Worm (Caenorhabditis elegans) whole organism, early embryonic: ENCODE data around the gene lgc-1.

Experiments used
- B0310.2 ChIP-seq: sonication (generic microtip); optimal IDR thresholded peaks from 2 replicates; lab custom pipeline; 2016; ENCODE audit warnings: mild to moderate bottlenecking, missing genetic modification characterization, missing compliant biosample characterization
- F13C5.2 ChIP-seq: sonication (generic microtip); optimal IDR thresholded peaks from 2 replicates; lab custom pipeline; 2017; ENCODE audit warnings: mild to moderate bottlenecking, missing genetic modification characterization, inconsistent platforms, missing compliant biosample characterization
- aly-1 ChIP-seq: sonication (generic microtip); optimal IDR thresholded peaks from 2 replicates; lab custom pipeline; 2016; ENCODE audit warnings: missing genetic modification characterization, missing compliant biosample characterization
- ama-1 ChIP-seq: fragments of 150-350 bp; optimal IDR thresholded peaks from 2 replicates; lab custom pipeline; 2014
- ceh-13 ChIP-seq: fragments of 200-800 bp; sonication (Bioruptor generic); optimal IDR thresholded peaks from 2 replicates; lab custom pipeline; 2018; ENCODE audit warnings: mild to moderate bottlenecking, missing genetic modification characterization, missing compliant biosample characterization
- ceh-36 ChIP-seq: sonication (generic microtip); optimal IDR thresholded peaks from 2 replicates; lab custom pipeline; 2016; ENCODE audit warnings: missing genetic modification characterization, inconsistent platforms, missing compliant biosample characterization
- ets-7 ChIP-seq: sonication (generic microtip); optimal IDR thresholded peaks from 2 replicates; lab custom pipeline; 2016; ENCODE audit warnings: missing genotype, missing genetic modification characterization, missing compliant biosample characterization
- flt-1 ChIP-seq: fragments of 200-800 bp; sonication (Bioruptor generic); IDR thresholded peaks from 2 replicates; pipeline ENCODE4 v1.3.6; 2022; ENCODE audit warnings: missing genetic modification characterization, missing compliant biosample characterization
- hmbx-1 ChIP-seq: sonication (generic microtip); optimal IDR thresholded peaks from 2 replicates; lab custom pipeline; 2016; ENCODE audit warnings: mild to moderate bottlenecking, missing genetic modification characterization, missing compliant biosample characterization
- hmg-4 ChIP-seq: fragments of 200-800 bp; sonication (Bioruptor generic); optimal IDR thresholded peaks from 2 replicates; lab custom pipeline; 2018; ENCODE audit warnings: mild to moderate bottlenecking, missing genetic modification characterization, missing compliant biosample characterization
- hnd-1 ChIP-seq: sonication (generic microtip); optimal IDR thresholded peaks from 2 replicates; lab custom pipeline; 2016; ENCODE audit warnings: missing genetic modification characterization, missing compliant biosample characterization
- pes-1 ChIP-seq: fragments of 200-800 bp; sonication (Bioruptor generic); IDR thresholded peaks from 2 replicates; pipeline ENCODE4 v1.3.6; 2022; ENCODE audit warnings: missing genetic modification reagents, missing genetic modification characterization, missing compliant biosample characterization
- scrt-1 ChIP-seq: fragments of 200-800 bp; sonication (Bioruptor generic); IDR thresholded peaks from 2 replicates; pipeline ENCODE4 v1.3.6; 2022; ENCODE audit warnings: missing genetic modification characterization, missing compliant biosample characterization
- sea-1 ChIP-seq: fragments of 200-800 bp; sonication (Bioruptor generic); conservative IDR thresholded peaks from 2 replicates; pipeline ENCODE4 v1.3.6; 2022; ENCODE audit warnings: missing genetic modification characterization, missing compliant biosample characterization
- tbx-11 ChIP-seq: fragments of 200-800 bp; sonication (Bioruptor generic); IDR thresholded peaks from 2 replicates; pipeline ENCODE4 v1.3.6; 2022; ENCODE audit warnings: missing genetic modification characterization, missing compliant biosample characterization
- tbx-37 ChIP-seq: fragments of 200-800 bp; sonication (Bioruptor generic); conservative IDR thresholded peaks from 2 replicates; pipeline ENCODE4 v1.3.6; 2022; ENCODE audit warnings: missing genetic modification reagents, missing genetic modification characterization, missing compliant biosample characterization
- tra-4 ChIP-seq: sonication (generic microtip); optimal IDR thresholded peaks from 2 replicates; lab custom pipeline; 2017; ENCODE audit warnings: missing genetic modification characterization, missing compliant biosample characterization

lgc-1 gene

ce11 chrV:4134728-4135127 lies at the start of gene lgc-1:
Gene lgc-1 (plus strand): TSS chrV:4135028.
- TF ChIP-seq hmg-4 (GFP tag; lab: Kevin White, UChicago) = no peak
- no peak for TF ChIP-seq ama-1 (lab: Kevin White, UChicago)
- no peak for TF ChIP-seq F13C5.2 (tag; lab: Kevin White, UChicago)
- TF ChIP-seq hmbx-1 (tag; lab: Kevin White, UChicago) = no peak
- TF ChIP-seq B0310.2 (tag; lab: Kevin White, UChicago) = no peak
- TF ChIP-seq ceh-36 (tag; lab: Kevin White, UChicago) = no peak
- no peak for TF ChIP-seq tbx-11 (GFP tag; lab: Robert Waterston, UW)
- no peak for TF ChIP-seq hnd-1 (tag; lab: Kevin White, UChicago)
- TF ChIP-seq ets-7 (tag; lab: Kevin White, UChicago) = no peak
- TF ChIP-seq pes-1 = no peak
- TF ChIP-seq aly-1 (tag; lab: Kevin White, UChicago) = no peak
- TF ChIP-seq ceh-13 (GFP tag; lab: Kevin White, UChicago) = no peak
- TF ChIP-seq tbx-37 (GFP tag; lab: Robert Waterston, UW) = no peak

ce11 chrV:4094740-4095139 lies 40.1 kb upstream of the lgc-1 start, which contains the start of gene nhr-181:
Gene nhr-181 (plus strand): TSS chrV:4095040.
- TF ChIP-seq sea-1 (GFP tag; lab: Robert Waterston, UW) (no peak), tra-4 (tag; lab: Kevin White, UChicago) (no peak), ama-1 (lab: Kevin White, UChicago) (no peak), scrt-1 (GFP tag; lab: Robert Waterston, UW) (no peak), F13C5.2 (tag; lab: Kevin White, UChicago) (no peak)

ce11 chrV:4101567-4101966 lies 33.3 kb upstream of the lgc-1 start, which contains the start of gene srj-40:
Gene srj-40 (plus strand): TSS chrV:4101867.
- TF ChIP-seq hmg-4 (GFP tag; lab: Kevin White, UChicago) (no peak), ceh-36 (tag; lab: Kevin White, UChicago) (no peak), ceh-13 (GFP tag; lab: Kevin White, UChicago) (no peak), hmbx-1 (tag; lab: Kevin White, UChicago) (no peak)

- no peak for TF ChIP-seq B0310.2 (tag; lab: Kevin White, UChicago)
These were observed 30.5 kb upstream of the lgc-1 start, which contains the start of gene srj-39 for ce11 chrV:4104298-4104697. Gene srj-39 (plus strand): TSS chrV:4104598.

- TF ChIP-seq ets-7 (tag; lab: Kevin White, UChicago) (no peak), ceh-36 (tag; lab: Kevin White, UChicago) (no peak), pes-1 (no peak), aly-1 (tag; lab: Kevin White, UChicago) (no peak), ceh-13 (GFP tag; lab: Kevin White, UChicago) (no peak), tbx-11 (GFP tag; lab: Robert Waterston, UW) (no peak), hmg-4 (GFP tag; lab: Kevin White, UChicago) (no peak), scrt-1 (GFP tag; lab: Robert Waterston, UW) (no peak), hmbx-1 (tag; lab: Kevin White, UChicago) (no peak), F13C5.2 (tag; lab: Kevin White, UChicago) (no peak), hnd-1 (tag; lab: Kevin White, UChicago) (no peak), sea-1 (GFP tag; lab: Robert Waterston, UW) (no peak), flt-1 (GFP tag; lab: Robert Waterston, UW) (no peak), ama-1 (lab: Kevin White, UChicago) (no peak), tbx-37 (GFP tag; lab: Robert Waterston, UW) (no peak), B0310.2 (tag; lab: Kevin White, UChicago) (no peak)
These were observed 28.1 kb upstream of the lgc-1 start for ce11 chrV:4106688-4107087.

- TF ChIP-seq sea-1 (GFP tag; lab: Robert Waterston, UW) (no peak), hmg-4 (GFP tag; lab: Kevin White, UChicago) (no peak), pes-1 (no peak)
These were observed 25.0 kb upstream of the lgc-1 start, which contains the start of gene clc-18 for ce11 chrV:4109873-4110272. Gene clc-18 (minus strand): TSS chrV:4109973.

ce11 chrV:4112516-4112915 lies 22.3 kb upstream of the lgc-1 start, which contains the start of gene srw-134:
Gene srw-134 (minus strand): TSS chrV:4112616.
- TF ChIP-seq tra-4 (tag; lab: Kevin White, UChicago) (no peak), B0310.2 (tag; lab: Kevin White, UChicago) (no peak)

- no peak for TF ChIP-seq aly-1 (tag; lab: Kevin White, UChicago)
- no peak for TF ChIP-seq F13C5.2 (tag; lab: Kevin White, UChicago)
- no peak for TF ChIP-seq tra-4 (tag; lab: Kevin White, UChicago)
- TF ChIP-seq sea-1 (GFP tag; lab: Robert Waterston, UW) = no peak
- no peak for TF ChIP-seq ceh-13 (GFP tag; lab: Kevin White, UChicago)
- no peak for TF ChIP-seq hmg-4 (GFP tag; lab: Kevin White, UChicago)
- TF ChIP-seq flt-1 (GFP tag; lab: Robert Waterston, UW) = no peak
- no peak for TF ChIP-seq ceh-36 (tag; lab: Kevin White, UChicago)
- TF ChIP-seq ets-7 (tag; lab: Kevin White, UChicago) = no peak
- TF ChIP-seq tbx-11 (GFP tag; lab: Robert Waterston, UW) = no peak
- no peak for TF ChIP-seq B0310.2 (tag; lab: Kevin White, UChicago)
- no peak for TF ChIP-seq hnd-1 (tag; lab: Kevin White, UChicago)
- TF ChIP-seq ama-1 (lab: Kevin White, UChicago) = no peak
- no peak for TF ChIP-seq tbx-37 (GFP tag; lab: Robert Waterston, UW)
- TF ChIP-seq scrt-1 (GFP tag; lab: Robert Waterston, UW) = no peak
- no peak for TF ChIP-seq pes-1
- TF ChIP-seq hmbx-1 (tag; lab: Kevin White, UChicago) = no peak
These were observed 20.2 kb upstream of the lgc-1 start, which contains the start of gene srw-133 for ce11 chrV:4114627-4115026. Gene srw-133 (minus strand): TSS chrV:4114727.
